ENCODE assay signal across 2 worm cellular contexts in genomic region chrX:17243053-17243452, ce11.
A peak's percentile ranks its signal among the peaks of the same experiment; 100 is the strongest.
TF ChIP-seq lines count a peak whose summit lies in the region.

T25G12.13 (plus strand) TSS chrX:17243353.

TF ChIP-seq in whole organism, L3 larva, 47 proteins besides CTCF, POLR2A, EP300 and RAD21:
- no peak for TF ChIP-seq fkh-2 (tag; optimal IDR thresholded peaks at IDR 0.05; lab: Kevin White, UChicago)
- TF ChIP-seq elt-2 (tag; optimal IDR thresholded peaks at IDR 0.05; lab: Kevin White, UChicago), result peak; percentile 30

TF ChIP-seq in whole organism, L4 larva, 104 proteins besides CTCF, POLR2A, EP300 and RAD21:
- peak; percentile 39 for TF ChIP-seq nhr-28 (tag; optimal IDR thresholded peaks at IDR 0.05; lab: Kevin White, UChicago)
- no peak for TF ChIP-seq ceh-82 (tag; optimal IDR thresholded peaks at IDR 0.05; lab: Kevin White, UChicago)
- TF ChIP-seq nhr-11 (tag; optimal IDR thresholded peaks at IDR 0.05; lab: Kevin White, UChicago), result no peak
- TF ChIP-seq tra-1 (GFP tag; IDR thresholded peaks at IDR 0.05; lab: Robert Waterston, UW), result no peak

Comparison
In these comparisons a context has a peak if more than half of its experiments do, and no peak if none do; other contexts are left out.
1. Of the 28 proteins assayed by ChIP-seq in both whole organism, L4 larva and whole organism, L3 larva: peak only in whole organism, L4 larva: nhr-28; only in whole organism, L3 larva: none; in both: none; in neither: 27.